Fruit fly (Drosophila melanogaster) S2 (cell line): Measurements from ENCODE around the gene PCNA2.

Experiments used
- CG8478 ChIP-seq: fragments of >200 bp; optimal IDR thresholded peaks from 2 replicates; lab custom pipeline; 2018
- CTCF ChIP-seq, 2 experiments: fragments of >200 bp; optimal IDR thresholded peaks; 2 replicates each; lab custom pipeline; 2018

DNA sequence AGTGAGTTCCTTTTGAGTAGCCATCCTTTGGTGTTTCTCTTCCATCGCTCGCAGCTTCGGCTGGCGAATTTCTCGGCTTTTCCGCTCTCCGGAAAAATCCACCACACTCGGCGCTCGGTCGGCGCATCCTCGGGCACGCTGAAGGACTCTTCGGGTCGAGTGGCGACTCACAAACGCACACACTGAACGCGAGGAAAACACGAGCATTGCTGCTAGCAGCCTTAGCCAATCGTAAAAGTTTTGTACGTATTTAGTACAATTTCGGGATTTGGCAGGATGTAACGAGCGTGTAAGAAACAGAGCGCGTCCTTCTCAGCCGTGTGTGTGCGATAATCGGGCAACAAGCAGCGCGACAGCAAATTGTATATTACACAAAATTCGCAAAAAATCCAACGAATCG is 22.5 kb upstream of the PCNA2 start, which contains the start of gene CG46244:
- TF ChIP-seq CTCF (optimal IDR thresholded peaks at IDR 0.05; lab: Kevin White, UChicago): no peak
- no peak for TF ChIP-seq CG8478 (lab: Kevin White, UChicago)
